Worm (Caenorhabditis elegans) whole organism, L1 larva: Measurements from ENCODE around the gene ZK354.7.

Source experiments
- C16A3.4 ChIP-seq: fragments of 150-350 bp; optimal IDR thresholded peaks from 2 replicates; lab custom pipeline; 2014; ENCODE audit warnings: missing biosample characterization, missing genetic modification characterization
- F16B12.6 ChIP-seq: fragments of 150-350 bp; optimal IDR thresholded peaks from 2 replicates; lab custom pipeline; 2014; ENCODE audit warnings: missing biosample characterization, missing genetic modification characterization
- Y116A8C.19 ChIP-seq: sonication (generic microtip); optimal IDR thresholded peaks from 2 replicates; lab custom pipeline; 2016; ENCODE audit warnings: missing compliant biosample characterization, missing genetic modification characterization, borderline replicate concordance
- aha-1 ChIP-seq: fragments of 150-350 bp; optimal IDR thresholded peaks from 2 replicates; lab custom pipeline; 2014; ENCODE audit warnings: missing biosample characterization, missing genetic modification characterization
- ama-1 ChIP-seq: fragments of 150-350 bp; optimal IDR thresholded peaks from 2 replicates; lab custom pipeline; 2014
- blmp-1 ChIP-seq: fragments of 150-350 bp; optimal IDR thresholded peaks from 2 replicates; lab custom pipeline; 2014; ENCODE audit warnings: missing biosample characterization, missing genetic modification characterization
- ceh-90 ChIP-seq: sonication (generic microtip); optimal IDR thresholded peaks from 2 replicates; lab custom pipeline; 2016; ENCODE audit warnings: missing genetic modification characterization, missing compliant biosample characterization
- ces-1 ChIP-seq: fragments of 150-350 bp; optimal IDR thresholded peaks from 2 replicates; lab custom pipeline; 2014; ENCODE audit warnings: missing biosample characterization, missing genetic modification reagents, missing genetic modification characterization
- efl-1 ChIP-seq, 4 experiments: fragments of 150-350 bp; optimal IDR thresholded peaks in 3 of 4; peaks in 1 of 4; 1 replicate in 1 of 4; 2 replicates in 3 of 4; lab custom pipeline; 2014; ENCODE audit warnings: missing biosample characterization in 2 of 4, missing genetic modification characterization in 2 of 4, missing genetic modification reagents in 2 of 4
- efl-3 ChIP-seq: fragments of 200-800 bp; sonication (Bioruptor generic); optimal IDR thresholded peaks from 2 replicates; lab custom pipeline; 2018; ENCODE audit warnings: mild to moderate bottlenecking, missing genetic modification characterization, missing compliant biosample characterization
- egl-13 ChIP-seq: sonication (generic microtip); optimal IDR thresholded peaks from 2 replicates; lab custom pipeline; 2016; ENCODE audit warnings: missing genotype, missing genetic modification reagents, missing genetic modification characterization, missing compliant biosample characterization
- elt-3 ChIP-seq, 6 experiments: fragments of 150-350 bp in 1 of 6; sonication (generic microtip); optimal IDR thresholded peaks; 2 replicates each; lab custom pipeline; 2017 to 2018; ENCODE audit warnings: missing biosample characterization in 6 of 6, missing genetic modification characterization in 6 of 6, inconsistent platforms in 1 of 6
- fkh-10 ChIP-seq: sonication (generic microtip); optimal IDR thresholded peaks from 2 replicates; lab custom pipeline; 2017; ENCODE audit warnings: missing biosample characterization, missing genetic modification reagents, missing genetic modification characterization
- fkh-4 ChIP-seq: sonication (generic microtip); optimal IDR thresholded peaks from 2 replicates; lab custom pipeline; 2016; ENCODE audit warnings: missing compliant biosample characterization, missing genetic modification characterization, borderline replicate concordance
- fkh-8 ChIP-seq: sonication (generic microtip); optimal IDR thresholded peaks from 2 replicates; lab custom pipeline; 2016; ENCODE audit warnings: mild to moderate bottlenecking, missing genetic modification characterization, missing compliant biosample characterization
- fos-1 ChIP-seq: fragments of 150-350 bp; optimal IDR thresholded peaks from 2 replicates; lab custom pipeline; 2014; ENCODE audit warnings: missing biosample characterization, missing genetic modification characterization
- grh-1 ChIP-seq: fragments of 200-800 bp; sonication (Bioruptor generic); IDR thresholded peaks from 2 replicates; pipeline ENCODE4 v1.3.6; 2022; ENCODE audit warnings: missing genetic modification reagents, missing genetic modification characterization, missing compliant biosample characterization
- hlh-4 ChIP-seq: sonication (generic microtip); optimal IDR thresholded peaks from 2 replicates; lab custom pipeline; 2016; ENCODE audit warnings: mild to moderate bottlenecking, missing genetic modification characterization, missing compliant biosample characterization
- isw-1 ChIP-seq: fragments of 200-800 bp; sonication (Bioruptor generic); IDR thresholded peaks from 2 replicates; pipeline ENCODE4 v1.3.6; 2022; ENCODE audit warnings: missing genetic modification characterization, missing compliant biosample characterization
- lin-14 ChIP-seq: fragments of 200-800 bp; sonication (Bioruptor generic); optimal IDR thresholded peaks from 2 replicates; lab custom pipeline; 2018; ENCODE audit warnings: mild to moderate bottlenecking, missing genetic modification characterization, moderate library complexity, missing compliant biosample characterization
- lin-35 ChIP-seq, 2 experiments: fragments of 150-350 bp; optimal IDR thresholded peaks; 2 replicates each; lab custom pipeline; 2014; ENCODE audit warnings: missing biosample characterization in 2 of 2, missing genetic modification characterization in 2 of 2, missing genetic modification reagents in 2 of 2
- lin-39 ChIP-seq: fragments of 150-350 bp; optimal IDR thresholded peaks from 2 replicates; lab custom pipeline; 2014; ENCODE audit warnings: missing biosample characterization, missing genetic modification reagents, missing genetic modification characterization
- lsy-2 ChIP-seq, 2 experiments: fragments of 150-350 bp; optimal IDR thresholded peaks; 2 replicates each; lab custom pipeline; 2014; ENCODE audit warnings: missing biosample characterization in 2 of 2, missing genetic modification characterization in 2 of 2
- mef-2 ChIP-seq: fragments of 150-350 bp; optimal IDR thresholded peaks from 2 replicates; lab custom pipeline; 2014; ENCODE audit warnings: missing biosample characterization, missing genetic modification characterization
- mep-1 ChIP-seq: fragments of 150-350 bp; optimal IDR thresholded peaks from 2 replicates; lab custom pipeline; 2014; ENCODE audit warnings: missing biosample characterization, missing genetic modification characterization
- nhr-11 ChIP-seq: fragments of 150-350 bp; optimal IDR thresholded peaks from 2 replicates; lab custom pipeline; 2014; ENCODE audit warnings: missing biosample characterization, missing genetic modification characterization
- nhr-12 ChIP-seq: sonication (generic microtip); optimal IDR thresholded peaks from 2 replicates; lab custom pipeline; 2017; ENCODE audit warnings: missing biosample characterization, missing genetic modification characterization
- nhr-19 ChIP-seq: fragments of 200-800 bp; sonication (Bioruptor generic); conservative IDR thresholded peaks from 2 replicates; pipeline ENCODE4 v1.3.6; 2022; ENCODE audit warnings: missing genetic modification characterization, missing compliant biosample characterization
- nhr-20 ChIP-seq: sonication (generic microtip); optimal IDR thresholded peaks from 2 replicates; lab custom pipeline; 2016; ENCODE audit warnings: mild to moderate bottlenecking, missing genetic modification characterization, missing compliant biosample characterization
- nhr-28 ChIP-seq: fragments of 150-350 bp; optimal IDR thresholded peaks from 2 replicates; lab custom pipeline; 2014; ENCODE audit warnings: missing biosample characterization, missing genetic modification characterization
- nhr-47 ChIP-seq: sonication (generic microtip); optimal IDR thresholded peaks from 2 replicates; lab custom pipeline; 2016; ENCODE audit warnings: mild to moderate bottlenecking, missing genetic modification characterization, moderate library complexity, missing compliant biosample characterization
- nhr-71 ChIP-seq: sonication (generic microtip); optimal IDR thresholded peaks from 2 replicates; lab custom pipeline; 2016; ENCODE audit warnings: mild to moderate bottlenecking, missing genetic modification characterization, moderate library complexity, missing compliant biosample characterization
- nhr-77 ChIP-seq: fragments of 150-350 bp; optimal IDR thresholded peaks from 2 replicates; lab custom pipeline; 2014; ENCODE audit warnings: missing biosample characterization, missing genetic modification characterization
- nhr-85 ChIP-seq: sonication (generic microtip); peaks from one replicate; lab custom pipeline; 2016; ENCODE audit warnings: missing genetic modification characterization, inconsistent platforms, missing compliant biosample characterization
- nhr-90 ChIP-seq: sonication (generic microtip); optimal IDR thresholded peaks from 2 replicates; lab custom pipeline; 2016; ENCODE audit warnings: mild to moderate bottlenecking, missing genetic modification characterization, missing compliant biosample characterization; ENCODE audit not compliant: poor library complexity
- pqm-1 ChIP-seq: sonication (generic microtip); optimal IDR thresholded peaks from 3 replicates; lab custom pipeline; 2017; ENCODE audit warnings: missing biosample characterization, missing genetic modification characterization
- snpc-4 ChIP-seq: fragments of 150-350 bp; optimal IDR thresholded peaks from 2 replicates; lab custom pipeline; 2014; ENCODE audit warnings: missing biosample characterization, missing genetic modification characterization
- snu-23 ChIP-seq: sonication (generic microtip); optimal IDR thresholded peaks from 2 replicates; lab custom pipeline; 2016; ENCODE audit warnings: missing genetic modification characterization, missing compliant biosample characterization
- sox-4 ChIP-seq: sonication (generic microtip); optimal IDR thresholded peaks from 2 replicates; lab custom pipeline; 2016; ENCODE audit warnings: missing genetic modification characterization, missing compliant biosample characterization
- tbx-2 ChIP-seq: sonication (generic microtip); optimal IDR thresholded peaks from 2 replicates; lab custom pipeline; 2016; ENCODE audit warnings: missing genetic modification characterization, missing compliant biosample characterization
- unc-30 ChIP-seq: sonication (generic microtip); optimal IDR thresholded peaks from 2 replicates; lab custom pipeline; 2017; ENCODE audit warnings: missing biosample characterization, missing genetic modification characterization
- unc-62 ChIP-seq: fragments of 150-350 bp; optimal IDR thresholded peaks from 2 replicates; lab custom pipeline; 2014; ENCODE audit warnings: missing biosample characterization, missing genetic modification reagents, missing genetic modification characterization
- unc-86 ChIP-seq: sonication (generic microtip); optimal IDR thresholded peaks from 2 replicates; lab custom pipeline; 2016; ENCODE audit warnings: missing genetic modification characterization, missing compliant biosample characterization
- zip-4 ChIP-seq: fragments of 200-800 bp; sonication (Bioruptor generic); optimal IDR thresholded peaks from 2 replicates; lab custom pipeline; 2018; ENCODE audit warnings: mild to moderate bottlenecking, missing genetic modification characterization, moderate library complexity, missing compliant biosample characterization
- ztf-11 ChIP-seq, 2 experiments: sonication (generic microtip); optimal IDR thresholded peaks; 2 replicates each; lab custom pipeline; 2016 to 2017; ENCODE audit warnings: missing genetic modification characterization in 2 of 2, missing biosample characterization in 1 of 2, missing compliant biosample characterization in 1 of 2
- ztf-4 ChIP-seq: fragments of 150-350 bp; optimal IDR thresholded peaks from 2 replicates; lab custom pipeline; 2014; ENCODE audit warnings: missing biosample characterization, missing genetic modification characterization

The ZK354.7 gene

DNA sequence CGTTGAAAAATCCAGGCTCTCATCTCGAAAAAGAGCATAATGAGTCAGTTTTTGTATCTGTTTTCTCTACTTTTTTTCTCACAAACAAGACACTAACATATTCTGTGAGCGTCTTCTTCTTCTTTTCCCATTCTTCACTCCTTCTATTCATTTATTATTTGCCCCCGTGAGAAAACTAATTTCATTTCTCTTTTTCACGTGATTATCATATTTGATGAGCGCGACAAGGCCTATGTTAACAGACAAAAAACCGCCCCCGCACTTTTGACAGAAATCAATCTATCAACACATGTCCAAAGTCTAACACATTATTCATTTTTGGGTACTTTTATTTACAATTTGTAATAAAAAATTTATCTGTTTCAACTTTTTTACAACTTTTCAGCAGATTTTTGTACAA lies 34.7 kb upstream of the ZK354.7 start:
- TF ChIP-seq unc-62 (no peak), nhr-71 (tag; lab: Kevin White, UChicago) (peak; percentile 49), nhr-20 (tag; lab: Kevin White, UChicago) (peak; percentile 22), Y116A8C.19 (no peak), nhr-47 (tag; lab: Kevin White, UChicago) (no peak), elt-3 (tag; optimal IDR thresholded peaks at IDR 0.05; lab: Kevin White, UChicago) (peak in 1 of 6 experiments; percentile 47), ztf-4 (no peak), unc-30 (tag; lab: Kevin White, UChicago) (no peak), nhr-11 (tag; lab: Kevin White, UChicago) (no peak), ztf-11 (tag; optimal IDR thresholded peaks at IDR 0.05; lab: Kevin White, UChicago) (no peak), lin-14 (peak; percentile 69), zip-4 (GFP tag; lab: Kevin White, UChicago) (no peak), mef-2 (no peak), ama-1 (lab: Kevin White, UChicago) (no peak), efl-1 (optimal IDR thresholded peaks at IDR 0.05; lab: Kevin White, UChicago) (no peak), efl-1 (GFP tag; optimal IDR thresholded peaks at IDR 0.05 in 1 of 2; lab: Kevin White, UChicago) (peak in 1 of 2 experiments; percentile 59), pqm-1 (tag; lab: Kevin White, UChicago) (no peak), tbx-2 (tag; lab: Kevin White, UChicago) (no peak), grh-1 (GFP tag; lab: Robert Waterston, UW) (no peak), snpc-4 (tag; lab: Kevin White, UChicago) (no peak), unc-86 (peak; percentile 61), F16B12.6 (no peak), isw-1 (no peak), egl-13 (tag; lab: Kevin White, UChicago) (no peak), fkh-4 (tag; lab: Kevin White, UChicago) (no peak), mep-1 (peak; percentile 5), hlh-4 (tag; lab: Kevin White, UChicago) (no peak), ceh-90 (tag; lab: Kevin White, UChicago) (no peak), lin-39 (tag; lab: Kevin White, UChicago) (no peak), efl-3 (GFP tag; lab: Kevin White, UChicago) (no peak), ces-1 (GFP tag; lab: Kevin White, UChicago) (no peak), nhr-28 (tag; lab: Kevin White, UChicago) (no peak), fos-1 (no peak), nhr-85 (tag; lab: Kevin White, UChicago) (peak; percentile 81), blmp-1 (tag; lab: Kevin White, UChicago) (peak; percentile 67), sox-4 (tag; lab: Kevin White, UChicago) (no peak), C16A3.4 (no peak), nhr-77 (tag; lab: Kevin White, UChicago) (no peak), nhr-90 (tag; lab: Kevin White, UChicago) (no peak), aha-1 (tag; lab: Kevin White, UChicago) (no peak), nhr-12 (tag; lab: Kevin White, UChicago) (no peak), nhr-19 (GFP tag; lab: Robert Waterston, UW) (no peak), lin-35 (GFP tag; optimal IDR thresholded peaks at IDR 0.05; lab: Kevin White, UChicago) (peak in 1 of 2 experiments; percentile 25), fkh-8 (tag; lab: Kevin White, UChicago) (no peak), snu-23 (peak; percentile 10), lsy-2 (tag; optimal IDR thresholded peaks at IDR 0.05; lab: Kevin White, UChicago) (peak in 1 of 2 experiments; percentile 17), fkh-10 (GFP tag; lab: Kevin White, UChicago) (no peak)
